Worm (Caenorhabditis elegans): ENCODE data around the gene exc-15.

ce11 chrV:4506681-4507080 lies 23.4 kb downstream of the exc-15 start:
- no peak for TF ChIP-seq tab-1 (GFP tag; IDR thresholded peaks at IDR 0.05)
- TF ChIP-seq ztf-23 (GFP tag; IDR thresholded peaks at IDR 0.05), result no peak
- TF ChIP-seq T22C8.4 (GFP tag; IDR thresholded peaks at IDR 0.05), result no peak
- 0 out of 2 replicates have a peak, but pooled peaks have one; percentile 7 for TF ChIP-seq flt-1 (GFP tag; IDR thresholded peaks at IDR 0.05)
- TF ChIP-seq ztf-29 (GFP tag; IDR thresholded peaks at IDR 0.05), result no peak
